Fruit fly (Drosophila melanogaster) Kc167 (cell line): ENCODE data around the gene CG10132.

ENCODE experiments used
- h ChIP-seq: fragments of >200 bp; optimal IDR thresholded peaks from 3 replicates; lab custom pipeline; 2018; ENCODE audit warnings: missing external identifiers
- ttk ChIP-seq: sonication (Bioruptor generic); optimal IDR thresholded peaks from 2 replicates; lab custom pipeline; 2017; ENCODE audit warnings: missing external identifiers

DNA sequence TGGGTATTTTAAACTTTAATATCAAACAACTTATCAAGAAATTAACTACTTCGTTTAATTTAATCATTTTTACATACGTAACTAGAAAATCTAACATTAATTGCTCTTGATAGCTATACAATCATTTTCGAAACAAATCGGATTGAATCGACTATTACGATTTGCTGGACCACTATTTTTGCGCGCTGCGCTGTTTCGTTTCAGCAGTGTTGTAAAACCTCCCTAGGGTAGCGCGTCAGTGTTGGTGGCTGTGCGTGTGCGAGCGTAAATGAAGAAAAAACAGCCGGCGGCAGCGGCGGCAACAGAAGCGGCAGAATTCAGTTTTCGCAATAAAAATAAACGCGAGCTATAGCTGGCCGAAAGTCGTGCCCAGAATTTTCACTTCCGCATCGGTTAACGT is 14.6 kb downstream of the CG10132 start, which contains the start of gene CG33116:
- TF ChIP-seq h (lab: Kevin White, UChicago) (no peak), ttk (no peak)
